Worm (Caenorhabditis elegans) whole organism, L1 larva: ENCODE results near the gene C09E8.6.
A peak's percentile ranks its signal among the peaks of the same experiment; 100 is the strongest.

Source experiments
- C04F5.9 ChIP-seq: sonication (generic microtip); optimal IDR thresholded peaks from 2 replicates; lab custom pipeline; 2016; ENCODE audit warnings: missing genetic modification characterization, missing compliant biosample characterization
- C34B4.2 ChIP-seq: sonication (generic microtip); optimal IDR thresholded peaks from 2 replicates; lab custom pipeline; 2017; ENCODE audit warnings: mild to moderate bottlenecking, missing genetic modification characterization, missing compliant biosample characterization
- F16B12.6 ChIP-seq: fragments of 150-350 bp; optimal IDR thresholded peaks from 2 replicates; lab custom pipeline; 2014; ENCODE audit warnings: missing biosample characterization, missing genetic modification characterization
- alr-1 ChIP-seq: fragments of 200-800 bp; sonication (Bioruptor generic); optimal IDR thresholded peaks from 2 replicates; lab custom pipeline; 2018; ENCODE audit warnings: borderline replicate concordance, mild to moderate bottlenecking, missing genetic modification characterization, missing compliant biosample characterization
- aly-2 ChIP-seq: fragments of 150-350 bp; optimal IDR thresholded peaks from 2 replicates; lab custom pipeline; 2014; ENCODE audit warnings: missing biosample characterization, missing genetic modification characterization
- blmp-1 ChIP-seq: fragments of 150-350 bp; optimal IDR thresholded peaks from 2 replicates; lab custom pipeline; 2014; ENCODE audit warnings: missing biosample characterization, missing genetic modification characterization
- ceh-8 ChIP-seq: fragments of 200-800 bp; sonication (Bioruptor generic); optimal IDR thresholded peaks from 2 replicates; lab custom pipeline; 2018; ENCODE audit warnings: mild to moderate bottlenecking, missing genetic modification characterization, moderate library complexity, missing compliant biosample characterization
- ces-1 ChIP-seq: fragments of 150-350 bp; optimal IDR thresholded peaks from 2 replicates; lab custom pipeline; 2014; ENCODE audit warnings: missing biosample characterization, missing genetic modification reagents, missing genetic modification characterization
- dpl-1 ChIP-seq, 3 experiments: fragments of 150-350 bp in 2 of 3; sonication (generic microtip) in 1 of 3; optimal IDR thresholded peaks; 2 replicates each; lab custom pipeline; 2014 to 2017; ENCODE audit warnings: missing biosample characterization in 3 of 3, missing genetic modification characterization in 3 of 3, missing genetic modification reagents in 3 of 3
- dsc-1 ChIP-seq: sonication (generic microtip); optimal IDR thresholded peaks from 2 replicates; lab custom pipeline; 2016; ENCODE audit warnings: mild to moderate bottlenecking, missing genetic modification characterization, missing compliant biosample characterization
- efl-1 ChIP-seq, 4 experiments: fragments of 150-350 bp; optimal IDR thresholded peaks in 3 of 4; peaks in 1 of 4; 1 replicate in 1 of 4; 2 replicates in 3 of 4; lab custom pipeline; 2014; ENCODE audit warnings: missing biosample characterization in 2 of 4, missing genetic modification characterization in 2 of 4, missing genetic modification reagents in 2 of 4
- efl-3 ChIP-seq: fragments of 200-800 bp; sonication (Bioruptor generic); optimal IDR thresholded peaks from 2 replicates; lab custom pipeline; 2018; ENCODE audit warnings: mild to moderate bottlenecking, missing genetic modification characterization, missing compliant biosample characterization
- elt-3 ChIP-seq, 6 experiments: fragments of 150-350 bp in 1 of 6; sonication (generic microtip); optimal IDR thresholded peaks; 2 replicates each; lab custom pipeline; 2017 to 2018; ENCODE audit warnings: missing biosample characterization in 6 of 6, missing genetic modification characterization in 6 of 6, inconsistent platforms in 1 of 6
- fkh-4 ChIP-seq: sonication (generic microtip); optimal IDR thresholded peaks from 2 replicates; lab custom pipeline; 2016; ENCODE audit warnings: missing compliant biosample characterization, missing genetic modification characterization, borderline replicate concordance
- fos-1 ChIP-seq: fragments of 150-350 bp; optimal IDR thresholded peaks from 2 replicates; lab custom pipeline; 2014; ENCODE audit warnings: missing biosample characterization, missing genetic modification characterization
- hpl-2 ChIP-seq: fragments of 150-350 bp; optimal IDR thresholded peaks from 2 replicates; lab custom pipeline; 2014; ENCODE audit warnings: missing biosample characterization, missing genetic modification reagents, missing genetic modification characterization
- lin-13 ChIP-seq: fragments of 150-350 bp; optimal IDR thresholded peaks from 2 replicates; lab custom pipeline; 2014; ENCODE audit warnings: missing biosample characterization, missing genetic modification reagents, missing genetic modification characterization
- lin-14 ChIP-seq: fragments of 200-800 bp; sonication (Bioruptor generic); optimal IDR thresholded peaks from 2 replicates; lab custom pipeline; 2018; ENCODE audit warnings: mild to moderate bottlenecking, missing genetic modification characterization, moderate library complexity, missing compliant biosample characterization
- lin-15B ChIP-seq: fragments of 150-350 bp; sonication (generic microtip); optimal IDR thresholded peaks from 3 replicates; lab custom pipeline; 2014; ENCODE audit warnings: missing biosample characterization, missing genetic modification characterization
- lin-35 ChIP-seq, 2 experiments: fragments of 150-350 bp; optimal IDR thresholded peaks; 2 replicates each; lab custom pipeline; 2014; ENCODE audit warnings: missing biosample characterization in 2 of 2, missing genetic modification characterization in 2 of 2, missing genetic modification reagents in 2 of 2
- lir-3 ChIP-seq: sonication (generic microtip); optimal IDR thresholded peaks from 2 replicates; lab custom pipeline; 2016; ENCODE audit warnings: mild to moderate bottlenecking, missing genetic modification characterization, moderate library complexity, missing compliant biosample characterization; ENCODE audit not compliant: poor library complexity
- lsy-2 ChIP-seq, 2 experiments: fragments of 150-350 bp; optimal IDR thresholded peaks; 2 replicates each; lab custom pipeline; 2014; ENCODE audit warnings: missing biosample characterization in 2 of 2, missing genetic modification characterization in 2 of 2
- mab-9 ChIP-seq: fragments of 200-800 bp; sonication (Bioruptor generic); IDR thresholded peaks from 2 replicates; pipeline ENCODE4 v1.3.6; 2022; ENCODE audit warnings: missing genetic modification reagents, missing genetic modification characterization, missing compliant biosample characterization
- mef-2 ChIP-seq: fragments of 150-350 bp; optimal IDR thresholded peaks from 2 replicates; lab custom pipeline; 2014; ENCODE audit warnings: missing biosample characterization, missing genetic modification characterization
- nhr-20 ChIP-seq: sonication (generic microtip); optimal IDR thresholded peaks from 2 replicates; lab custom pipeline; 2016; ENCODE audit warnings: mild to moderate bottlenecking, missing genetic modification characterization, missing compliant biosample characterization
- nhr-237 ChIP-seq: fragments of 150-350 bp; optimal IDR thresholded peaks from 2 replicates; lab custom pipeline; 2014; ENCODE audit warnings: missing biosample characterization, missing genetic modification characterization
- nhr-28 ChIP-seq: fragments of 150-350 bp; optimal IDR thresholded peaks from 2 replicates; lab custom pipeline; 2014; ENCODE audit warnings: missing biosample characterization, missing genetic modification characterization
- nhr-71 ChIP-seq: sonication (generic microtip); optimal IDR thresholded peaks from 2 replicates; lab custom pipeline; 2016; ENCODE audit warnings: mild to moderate bottlenecking, missing genetic modification characterization, moderate library complexity, missing compliant biosample characterization
- nhr-76 ChIP-seq: sonication (generic microtip); optimal IDR thresholded peaks from 2 replicates; lab custom pipeline; 2017; ENCODE audit warnings: missing biosample characterization, missing genetic modification characterization
- nhr-84 ChIP-seq: sonication (generic microtip); optimal IDR thresholded peaks from 2 replicates; lab custom pipeline; 2017; ENCODE audit warnings: missing biosample characterization, missing genetic modification characterization
- nhr-85 ChIP-seq: sonication (generic microtip); peaks from one replicate; lab custom pipeline; 2016; ENCODE audit warnings: missing genetic modification characterization, inconsistent platforms, missing compliant biosample characterization
- pax-3 ChIP-seq: fragments of 200-800 bp; sonication (Bioruptor generic); optimal IDR thresholded peaks from 2 replicates; lab custom pipeline; 2018; ENCODE audit warnings: mild to moderate bottlenecking, missing genetic modification characterization, moderate library complexity, missing compliant biosample characterization
- skn-1 ChIP-seq: fragments of 150-350 bp; optimal IDR thresholded peaks from 2 replicates; lab custom pipeline; 2014; ENCODE audit warnings: missing biosample characterization, missing genetic modification characterization
- sptf-1 ChIP-seq: fragments of 150-350 bp; optimal IDR thresholded peaks from 2 replicates; lab custom pipeline; 2014; ENCODE audit warnings: missing biosample characterization, missing genetic modification characterization
- unc-86 ChIP-seq: sonication (generic microtip); optimal IDR thresholded peaks from 2 replicates; lab custom pipeline; 2016; ENCODE audit warnings: missing genetic modification characterization, missing compliant biosample characterization
- unc-98 ChIP-seq: fragments of 200-800 bp; sonication (Bioruptor generic); IDR thresholded peaks from 2 replicates; pipeline ENCODE4 v1.3.6; 2022; ENCODE audit warnings: missing genetic modification characterization, missing compliant biosample characterization
- vab-15 ChIP-seq: sonication (generic microtip); optimal IDR thresholded peaks from 2 replicates; lab custom pipeline; 2017; ENCODE audit warnings: missing genotype, mild to moderate bottlenecking, missing genetic modification characterization, missing compliant biosample characterization
- xbp-1 ChIP-seq: sonication (generic microtip); optimal IDR thresholded peaks from 2 replicates; lab custom pipeline; 2016; ENCODE audit warnings: missing genetic modification characterization, missing compliant biosample characterization
- zag-1 ChIP-seq: fragments of 150-350 bp; optimal IDR thresholded peaks from 2 replicates; lab custom pipeline; 2014; ENCODE audit warnings: missing biosample characterization, missing genetic modification characterization
- zip-4 ChIP-seq: fragments of 200-800 bp; sonication (Bioruptor generic); optimal IDR thresholded peaks from 2 replicates; lab custom pipeline; 2018; ENCODE audit warnings: mild to moderate bottlenecking, missing genetic modification characterization, moderate library complexity, missing compliant biosample characterization
- ztf-11 ChIP-seq, 2 experiments: sonication (generic microtip); optimal IDR thresholded peaks; 2 replicates each; lab custom pipeline; 2016 to 2017; ENCODE audit warnings: missing genetic modification characterization in 2 of 2, missing biosample characterization in 1 of 2, missing compliant biosample characterization in 1 of 2
- ztf-4 ChIP-seq: fragments of 150-350 bp; optimal IDR thresholded peaks from 2 replicates; lab custom pipeline; 2014; ENCODE audit warnings: missing biosample characterization, missing genetic modification characterization

C09E8.6 gene

ce11 chrII:601305-601704, 45.0 kb downstream of the C09E8.6 start (continued):
- TF ChIP-seq zag-1 (tag; lab: Kevin White, UChicago) (no peak), C34B4.2 (tag; lab: Kevin White, UChicago) (no peak), unc-86 (tag; lab: Kevin White, UChicago) (peak; percentile 91), elt-3 (tag; optimal IDR thresholded peaks at IDR 0.05; lab: Kevin White, UChicago) (no peak), nhr-84 (tag; lab: Kevin White, UChicago) (no peak), aly-2 (tag; lab: Kevin White, UChicago) (no peak), ztf-4 (tag; lab: Kevin White, UChicago) (no peak), nhr-28 (tag; lab: Kevin White, UChicago) (no peak), pax-3 (tag; lab: Kevin White, UChicago) (no peak), alr-1 (tag; lab: Kevin White, UChicago) (no peak), lin-35 (GFP tag; optimal IDR thresholded peaks at IDR 0.05; lab: Kevin White, UChicago) (peak; percentile 26 to 51), dsc-1 (peak; percentile 4), F16B12.6 (tag; lab: Kevin White, UChicago) (no peak), unc-98 (GFP tag; lab: Robert Waterston, UW) (no peak), nhr-76 (tag; lab: Kevin White, UChicago) (no peak), vab-15 (tag; lab: Kevin White, UChicago) (no peak), sptf-1 (tag; lab: Kevin White, UChicago) (no peak), lin-15B (tag; lab: Kevin White, UChicago) (no peak), lin-13 (GFP tag; lab: Kevin White, UChicago) (peak; percentile 38), fkh-4 (tag; lab: Kevin White, UChicago) (no peak), xbp-1 (tag; lab: Kevin White, UChicago) (peak; percentile 34), zip-4 (GFP tag; lab: Kevin White, UChicago) (no peak), mab-9 (GFP tag; lab: Robert Waterston, UW) (no peak), mef-2 (tag; lab: Kevin White, UChicago) (no peak), nhr-20 (peak; percentile 29), lsy-2 (tag; optimal IDR thresholded peaks at IDR 0.05; lab: Kevin White, UChicago) (peak; percentile 50 to 54), fos-1 (tag; lab: Kevin White, UChicago) (no peak), nhr-237 (tag; lab: Kevin White, UChicago) (no peak), skn-1 (tag; lab: Kevin White, UChicago) (peak; percentile 45), ceh-8 (GFP tag; lab: Kevin White, UChicago) (no peak), lin-14 (GFP tag; lab: Kevin White, UChicago) (peak; percentile 71), nhr-85 (tag; lab: Kevin White, UChicago) (no peak), blmp-1 (no peak), dpl-1 (GFP tag; optimal IDR thresholded peaks at IDR 0.05; lab: Kevin White, UChicago) (peak in 2 of 3 experiments; percentile 0 to 52), ces-1 (GFP tag; lab: Kevin White, UChicago) (no peak), nhr-71 (tag; lab: Kevin White, UChicago) (peak; percentile 71)

- no peak for TF ChIP-seq nhr-85 (tag; lab: Kevin White, UChicago)
- TF ChIP-seq lir-3 (tag; lab: Kevin White, UChicago), result no peak
- TF ChIP-seq C04F5.9, result no peak
- no peak for TF ChIP-seq fos-1 (tag; lab: Kevin White, UChicago)
- TF ChIP-seq hpl-2, result no peak
- TF ChIP-seq efl-1 (optimal IDR thresholded peaks at IDR 0.05; lab: Kevin White, UChicago), result no peak
- TF ChIP-seq efl-1 (GFP tag; optimal IDR thresholded peaks at IDR 0.05 in 1 of 2; lab: Kevin White, UChicago), result no peak
- no peak for TF ChIP-seq F16B12.6 (tag; lab: Kevin White, UChicago)
- no peak for TF ChIP-seq ztf-11 (tag; optimal IDR thresholded peaks at IDR 0.05; lab: Kevin White, UChicago)
- no peak for TF ChIP-seq efl-3
These were observed 45.7 kb downstream of the C09E8.6 start, which contains the start of gene nhl-3 for ce11 chrII:602020-602419. Gene nhl-3 (minus strand): TSS chrII:602120.
